Worm (Caenorhabditis elegans): ENCODE results near the gene scl-15.
A peak's percentile ranks its signal among the peaks of the same experiment; 100 is the strongest.

Gene scl-15

DNA sequence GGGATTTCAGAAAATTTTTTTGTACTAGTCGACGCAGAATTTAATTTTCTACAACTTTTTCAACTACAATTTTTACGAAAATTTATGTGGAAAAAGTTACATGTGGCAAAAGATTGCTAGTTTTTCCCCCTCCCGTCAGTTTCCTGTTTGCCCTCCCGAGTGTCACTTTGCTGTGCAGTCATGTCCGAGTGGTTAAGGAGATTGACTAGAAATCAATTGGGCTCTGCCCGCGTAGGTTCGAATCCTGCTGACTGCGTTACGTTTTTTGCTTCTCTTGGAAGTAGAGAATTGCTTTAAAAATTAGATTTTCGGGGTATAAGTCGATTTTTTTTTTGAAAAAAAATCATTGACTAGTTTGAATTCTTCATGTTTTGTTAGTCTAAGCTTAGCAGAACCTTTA, 16.6 kb downstream of the scl-15 start:
- TF ChIP-seq efl-1 (optimal IDR thresholded peaks at IDR 0.05) (peak in 1 of 2 experiments; percentile 1), efl-1 (GFP tag; optimal IDR thresholded peaks at IDR 0.05 in 1 of 2) (no peak), aha-1 (tag; optimal IDR thresholded peaks at IDR 0.05) (no peak), egl-27 (tag; optimal IDR thresholded peaks at IDR 0.05) (no peak), nhr-76 (tag; optimal IDR thresholded peaks at IDR 0.05) (no peak), fkh-8 (tag; optimal IDR thresholded peaks at IDR 0.05) (no peak), fkh-4 (tag; optimal IDR thresholded peaks at IDR 0.05; ENCODE audit: borderline replicate concordance) (no peak), snu-23 (GFP tag; optimal IDR thresholded peaks at IDR 0.05) (peak; percentile 3), ceh-82 (tag; optimal IDR thresholded peaks at IDR 0.05) (no peak), nhr-19 (GFP tag; conservative IDR thresholded peaks at IDR 0.05) (0 out of 2 replicates have a peak, but pooled peaks have one; percentile 8), ceh-88 (GFP tag; IDR thresholded peaks at IDR 0.05) (no peak), lsy-2 (tag; optimal IDR thresholded peaks at IDR 0.05) (peak in 1 of 2 experiments; percentile 10), egl-13 (tag; optimal IDR thresholded peaks at IDR 0.05) (no peak), isw-1 (GFP tag; IDR thresholded peaks at IDR 0.05) (no peak)

DNA sequence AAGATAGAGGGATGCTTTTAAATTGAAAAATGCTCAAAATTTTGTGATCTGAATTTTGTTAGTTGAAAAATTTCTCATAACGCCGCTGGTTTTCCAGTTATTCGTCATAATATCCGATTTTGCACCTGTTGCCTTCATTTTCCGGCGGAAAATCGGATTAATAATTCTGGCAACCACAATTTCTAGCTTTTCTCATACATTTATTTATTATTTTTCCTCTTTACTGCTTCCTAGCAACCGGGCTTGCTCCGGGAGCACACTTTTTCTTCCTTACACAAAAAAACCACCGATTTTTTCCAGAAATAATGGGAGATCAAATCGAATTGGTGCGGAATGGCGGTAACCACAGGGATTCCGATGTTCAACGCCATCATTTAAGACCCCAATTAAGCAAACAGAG, 17.1 kb downstream of the scl-15 start, which contains the start of gene F02E11.7:
Gene F02E11.7 (plus strand): TSS at position 301 of the 400 bp plus-strand sequence.
- TF ChIP-seq ceh-88 (GFP tag; IDR thresholded peaks at IDR 0.05) = no peak
- no peak for TF ChIP-seq nhr-84 (tag; optimal IDR thresholded peaks at IDR 0.05)
- TF ChIP-seq mep-1 (tag; optimal IDR thresholded peaks at IDR 0.05) = no peak
- TF ChIP-seq unc-130 (tag; optimal IDR thresholded peaks at IDR 0.05) = no peak
- TF ChIP-seq irx-1 (tag; optimal IDR thresholded peaks at IDR 0.05) = no peak
- TF ChIP-seq fkh-8 (tag; optimal IDR thresholded peaks at IDR 0.05) = peak; percentile 11
- TF ChIP-seq skn-1 (tag; optimal IDR thresholded peaks at IDR 0.05) = no peak

DNA sequence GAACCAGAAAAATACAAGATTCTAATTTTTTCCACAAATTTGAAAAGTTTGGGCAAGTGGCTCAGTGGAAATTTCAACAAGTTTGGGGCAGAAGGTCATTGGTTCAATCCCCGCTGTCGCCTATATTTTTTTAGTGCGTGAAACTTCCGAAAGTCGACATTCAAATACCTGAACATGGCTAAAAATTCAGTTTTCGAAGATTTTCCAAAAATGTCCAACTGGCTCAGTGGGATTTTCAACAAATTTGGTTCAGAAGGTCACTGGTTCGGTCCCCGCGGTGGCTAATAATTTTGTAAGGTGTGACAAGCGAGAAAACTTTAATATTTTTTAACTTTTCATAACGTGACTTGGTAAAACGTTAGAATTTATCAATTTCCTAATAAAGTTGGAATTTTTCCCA, 19.8 kb downstream of the scl-15 start:
- no peak for TF ChIP-seq nhr-12 (tag; optimal IDR thresholded peaks at IDR 0.05)
- no peak for TF ChIP-seq snu-23 (GFP tag; optimal IDR thresholded peaks at IDR 0.05)
- no peak for TF ChIP-seq zag-1 (tag; optimal IDR thresholded peaks at IDR 0.05)
- no peak for TF ChIP-seq ceh-63 (GFP tag; optimal IDR thresholded peaks at IDR 0.05)
- no peak for TF ChIP-seq C16A3.4 (tag; optimal IDR thresholded peaks at IDR 0.05)

DNA sequence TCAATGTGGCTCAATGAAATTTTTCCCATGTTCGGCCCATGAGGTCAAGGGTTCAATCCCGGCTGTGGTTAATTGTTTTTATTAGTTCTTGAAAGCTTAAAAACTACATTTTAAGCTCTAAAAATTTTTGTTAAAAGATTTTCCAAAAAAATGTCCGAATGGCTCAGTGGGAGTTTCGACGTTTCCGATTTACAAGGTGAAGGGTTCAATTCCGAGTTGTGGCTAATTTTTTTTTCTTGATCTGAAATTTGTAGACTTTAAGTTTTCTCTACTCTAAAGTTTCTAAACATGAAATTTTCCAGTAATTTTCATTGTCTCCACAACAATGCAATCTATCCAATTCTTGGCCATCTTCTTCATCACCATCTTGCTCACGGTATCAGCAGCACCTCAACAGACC, 22.0 kb downstream of the scl-15 start, which contains the start of gene F02E11.2:
Gene F02E11.2 (plus strand): TSS at position 301 of the 400 bp plus-strand sequence.
- no peak for TF ChIP-seq Y116A8C.19 (tag; optimal IDR thresholded peaks at IDR 0.05; ENCODE audit: borderline replicate concordance)
- no peak for TF ChIP-seq egl-27 (tag; optimal IDR thresholded peaks at IDR 0.05)
- no peak for TF ChIP-seq elt-3 (tag; optimal IDR thresholded peaks at IDR 0.05)
- no peak for TF ChIP-seq sptf-1 (tag; optimal IDR thresholded peaks at IDR 0.05)
- TF ChIP-seq mab-9 (GFP tag; IDR thresholded peaks at IDR 0.05) = no peak
- TF ChIP-seq xbp-1 (tag; optimal IDR thresholded peaks at IDR 0.05) = no peak
- TF ChIP-seq nhr-90 (tag; optimal IDR thresholded peaks at IDR 0.05; ENCODE audit: poor library complexity) = no peak
- TF ChIP-seq dsc-1 (tag; optimal IDR thresholded peaks at IDR 0.05) = no peak
- TF ChIP-seq fos-1 (tag; optimal IDR thresholded peaks at IDR 0.05) = no peak
- no peak for TF ChIP-seq ces-1 (GFP tag; optimal IDR thresholded peaks at IDR 0.05)
- no peak for TF ChIP-seq fkh-8 (tag; optimal IDR thresholded peaks at IDR 0.05)
- TF ChIP-seq ceh-8 (GFP tag; optimal IDR thresholded peaks at IDR 0.05) = no peak
- TF ChIP-seq nhr-84 (tag; optimal IDR thresholded peaks at IDR 0.05) = no peak
- TF ChIP-seq elt-2 (tag; optimal IDR thresholded peaks at IDR 0.05) = no peak
- TF ChIP-seq lin-15B (tag; optimal IDR thresholded peaks at IDR 0.05) = no peak
- no peak for TF ChIP-seq zip-4 (GFP tag; optimal IDR thresholded peaks at IDR 0.05)
- no peak for TF ChIP-seq nhr-71 (tag; optimal IDR thresholded peaks at IDR 0.05)
- TF ChIP-seq hpl-2 (GFP tag; optimal IDR thresholded peaks at IDR 0.05) = no peak
